Worm (Caenorhabditis elegans) whole organism, late embryonic: ENCODE data around the gene rab-33.

Experiments used
- C38D4.7 ChIP-seq: fragments of 200-800 bp; sonication (Bioruptor generic); optimal IDR thresholded peaks from 2 replicates; lab custom pipeline; 2018; ENCODE audit warnings: mild to moderate bottlenecking, missing genetic modification characterization, moderate library complexity, missing compliant biosample characterization
- Y22D7AL.16 ChIP-seq: sonication (generic microtip); optimal IDR thresholded peaks from 2 replicates; lab custom pipeline; 2016; ENCODE audit warnings: missing genetic modification characterization, missing compliant biosample characterization
- ahr-1 ChIP-seq: sonication (generic microtip); optimal IDR thresholded peaks from 2 replicates; lab custom pipeline; 2016; ENCODE audit warnings: missing genetic modification characterization, missing compliant biosample characterization
- ceh-14 ChIP-seq: sonication (generic microtip); optimal IDR thresholded peaks from 2 replicates; lab custom pipeline; 2016; ENCODE audit warnings: missing genotype, missing genetic modification characterization, missing compliant biosample characterization
- ceh-2 ChIP-seq: sonication (generic microtip); optimal IDR thresholded peaks from 2 replicates; lab custom pipeline; 2016; ENCODE audit warnings: missing genotype, missing genetic modification characterization, missing compliant biosample characterization
- ceh-31 ChIP-seq: sonication (generic microtip); optimal IDR thresholded peaks from 2 replicates; lab custom pipeline; 2016; ENCODE audit warnings: missing genetic modification characterization, missing compliant biosample characterization
- ceh-34 ChIP-seq: sonication (generic microtip); optimal IDR thresholded peaks from 2 replicates; lab custom pipeline; 2016; ENCODE audit warnings: mild to moderate bottlenecking, missing genetic modification characterization, missing compliant biosample characterization
- ceh-45 ChIP-seq: fragments of 200-800 bp; sonication (Bioruptor generic); IDR thresholded peaks from 2 replicates; pipeline ENCODE4 v1.3.6; 2022; ENCODE audit warnings: missing genetic modification reagents, missing genetic modification characterization, missing compliant biosample characterization
- ceh-48 ChIP-seq: sonication (generic microtip); optimal IDR thresholded peaks from 2 replicates; lab custom pipeline; 2016; ENCODE audit warnings: missing genetic modification characterization, inconsistent platforms, missing compliant biosample characterization
- ceh-6 ChIP-seq: fragments of 200-800 bp; sonication (Bioruptor generic); optimal IDR thresholded peaks from 2 replicates; lab custom pipeline; 2018; ENCODE audit warnings: mild to moderate bottlenecking, missing genetic modification characterization, missing compliant biosample characterization
- ceh-9 ChIP-seq: sonication (generic microtip); optimal IDR thresholded peaks from 2 replicates; lab custom pipeline; 2016; ENCODE audit warnings: mild to moderate bottlenecking, missing genetic modification characterization, inconsistent platforms, missing compliant biosample characterization
- dve-1 ChIP-seq: sonication (generic microtip); optimal IDR thresholded peaks from 2 replicates; lab custom pipeline; 2017; ENCODE audit warnings: antibody characterized with exemption, mild to moderate bottlenecking, missing genetic modification characterization, missing compliant biosample characterization
- ets-4 ChIP-seq: sonication (generic microtip); optimal IDR thresholded peaks from 2 replicates; lab custom pipeline; 2016; ENCODE audit warnings: missing genetic modification characterization, missing compliant biosample characterization
- eyg-1 ChIP-seq: sonication (generic microtip); optimal IDR thresholded peaks from 2 replicates; lab custom pipeline; 2016; ENCODE audit warnings: missing genotype, missing genetic modification characterization, missing compliant biosample characterization
- fax-1 ChIP-seq: sonication (generic microtip); optimal IDR thresholded peaks from 2 replicates; lab custom pipeline; 2016; ENCODE audit warnings: missing genotype, missing genetic modification characterization, missing compliant biosample characterization
- gmeb-2 ChIP-seq: sonication (generic microtip); optimal IDR thresholded peaks from 2 replicates; lab custom pipeline; 2016; ENCODE audit warnings: missing genetic modification characterization, inconsistent platforms, missing compliant biosample characterization
- hlh-15 ChIP-seq: sonication (generic microtip); optimal IDR thresholded peaks from 2 replicates; lab custom pipeline; 2016; ENCODE audit warnings: missing genetic modification characterization, missing compliant biosample characterization
- hlh-30 ChIP-seq: sonication (generic microtip); optimal IDR thresholded peaks from 2 replicates; lab custom pipeline; 2017; ENCODE audit warnings: antibody characterized with exemption, missing genetic modification characterization, missing compliant biosample characterization; ENCODE audit not compliant: insufficient read depth
- hlh-6 ChIP-seq: sonication (generic microtip); optimal IDR thresholded peaks from 2 replicates; lab custom pipeline; 2016; ENCODE audit warnings: missing genotype, missing genetic modification characterization, missing compliant biosample characterization
- lin-11 ChIP-seq: fragments of 200-800 bp; sonication (Bioruptor generic); optimal IDR thresholded peaks from 2 replicates; lab custom pipeline; 2018; ENCODE audit warnings: mild to moderate bottlenecking, missing genetic modification characterization, missing compliant biosample characterization
- nfya-1 ChIP-seq: sonication (generic microtip); optimal IDR thresholded peaks from 2 replicates; lab custom pipeline; 2017; ENCODE audit warnings: missing genetic modification characterization, mild to moderate bottlenecking, missing compliant biosample characterization, antibody characterized with exemption, moderate library complexity
- nhr-232 ChIP-seq: sonication (generic microtip); optimal IDR thresholded peaks from 2 replicates; lab custom pipeline; 2016; ENCODE audit warnings: missing genetic modification characterization, missing compliant biosample characterization
- npax-4 ChIP-seq: sonication (generic microtip); optimal IDR thresholded peaks from 2 replicates; lab custom pipeline; 2016; ENCODE audit warnings: missing genetic modification characterization, missing compliant biosample characterization
- pax-1 ChIP-seq: fragments of 150-350 bp; optimal IDR thresholded peaks from 2 replicates; lab custom pipeline; 2014; ENCODE audit warnings: missing biosample characterization, missing genetic modification characterization
- pha-2 ChIP-seq: sonication (generic microtip); optimal IDR thresholded peaks from 2 replicates; lab custom pipeline; 2017; ENCODE audit warnings: mild to moderate bottlenecking, missing genetic modification characterization, missing compliant biosample characterization
- pha-4 ChIP-seq: fragments of 150-350 bp; optimal IDR thresholded peaks from 2 replicates; lab custom pipeline; 2018; ENCODE audit warnings: missing biosample characterization, missing genetic modification reagents, missing genetic modification characterization
- sdc-2 ChIP-seq: sonication (generic microtip); optimal IDR thresholded peaks from 2 replicates; lab custom pipeline; 2016; ENCODE audit warnings: missing genotype, missing genetic modification characterization, missing compliant biosample characterization
- sox-2 ChIP-seq: fragments of 200-800 bp; sonication (Bioruptor generic); IDR thresholded peaks from 2 replicates; pipeline ENCODE4 v1.3.6; 2022; ENCODE audit warnings: missing genetic modification reagents, missing genetic modification characterization, missing compliant biosample characterization
- sox-4 ChIP-seq: sonication (generic microtip); optimal IDR thresholded peaks from 2 replicates; lab custom pipeline; 2017; ENCODE audit warnings: mild to moderate bottlenecking, missing genetic modification characterization, inconsistent platforms, missing compliant biosample characterization
- tbx-7 ChIP-seq: sonication (generic microtip); optimal IDR thresholded peaks from 2 replicates; lab custom pipeline; 2016; ENCODE audit warnings: missing genotype, missing genetic modification characterization, missing compliant biosample characterization
- unc-3 ChIP-seq, 2 experiments: fragments of 200-800 bp in 1 of 2; sonication (Bioruptor generic) in 1 of 2; sonication (generic microtip) in 1 of 2; conservative IDR thresholded peaks in 1 of 2; optimal IDR thresholded peaks in 1 of 2; 2 replicates each; pipeline versions ENCODE4 v1.3.6 to Lab custom; 2016 to 2022; ENCODE audit warnings: missing compliant biosample characterization in 2 of 2, missing genetic modification characterization in 2 of 2, missing genetic modification reagents in 1 of 2
- unc-42 ChIP-seq: sonication (generic microtip); optimal IDR thresholded peaks from 2 replicates; lab custom pipeline; 2016; ENCODE audit warnings: missing genotype, missing genetic modification characterization, missing compliant biosample characterization
- unc-55 ChIP-seq: sonication (generic microtip); optimal IDR thresholded peaks from 2 replicates; lab custom pipeline; 2017; ENCODE audit warnings: missing biosample characterization, missing genetic modification reagents, missing genetic modification characterization
- unc-86 ChIP-seq: sonication (generic microtip); optimal IDR thresholded peaks from 2 replicates; lab custom pipeline; 2016; ENCODE audit warnings: missing genetic modification characterization, missing compliant biosample characterization
- zip-5 ChIP-seq: sonication (generic microtip); optimal IDR thresholded peaks from 2 replicates; lab custom pipeline; 2016; ENCODE audit warnings: missing genetic modification characterization, missing compliant biosample characterization

The rab-33 gene

ce11 chrIII:10460427-10461163 is 43.1 kb downstream of the rab-33 start, which contains the start of gene ecps-1 (continued):
- TF ChIP-seq tbx-7 (tag; lab: Kevin White, UChicago) (peak; percentile 93), sox-4 (tag; lab: Kevin White, UChicago) (no peak), ceh-45 (GFP tag; lab: Robert Waterston, UW) (0 out of 2 replicates have a peak, but pooled peaks have one; percentile 32), pha-4 (tag; lab: Kevin White, UChicago) (no peak), Y22D7AL.16 (tag; lab: Kevin White, UChicago) (no peak), unc-42 (tag; lab: Kevin White, UChicago) (peak; percentile 70), ceh-34 (tag; lab: Kevin White, UChicago) (peak; percentile 79), eyg-1 (tag; lab: Kevin White, UChicago) (no peak), pha-2 (tag; lab: Kevin White, UChicago) (no peak), hlh-6 (tag; lab: Kevin White, UChicago) (no peak), nfya-1 (tag; lab: Kevin White, UChicago) (peak; percentile 67), unc-3 (GFP tag; conservative IDR thresholded peaks at IDR 0.05; lab: Robert Waterston, UW) (peak; percentile 44; the same call in 1 of the 2 replicates), unc-3 (tag; optimal IDR thresholded peaks at IDR 0.05; lab: Kevin White, UChicago) (no peak), hlh-30 (tag; lab: Kevin White, UChicago) (no peak), ceh-14 (tag; lab: Kevin White, UChicago) (peak; percentile 78), pax-1 (tag; lab: Kevin White, UChicago) (peak; percentile 47), dve-1 (tag; lab: Kevin White, UChicago) (peak; percentile 23), unc-55 (GFP tag; lab: Kevin White, UChicago) (peak; percentile 15), lin-11 (tag; lab: Kevin White, UChicago) (no peak), sdc-2 (tag; lab: Kevin White, UChicago) (no peak), ceh-9 (no peak), unc-86 (tag; lab: Kevin White, UChicago) (peak; percentile 56), nhr-232 (tag; lab: Kevin White, UChicago) (no peak), fax-1 (tag; lab: Kevin White, UChicago) (peak; percentile 88), ceh-48 (tag; lab: Kevin White, UChicago) (peak; percentile 8), zip-5 (tag; lab: Kevin White, UChicago) (peak; percentile 89), ets-4 (tag; lab: Kevin White, UChicago) (peak; percentile 94)

DNA sequence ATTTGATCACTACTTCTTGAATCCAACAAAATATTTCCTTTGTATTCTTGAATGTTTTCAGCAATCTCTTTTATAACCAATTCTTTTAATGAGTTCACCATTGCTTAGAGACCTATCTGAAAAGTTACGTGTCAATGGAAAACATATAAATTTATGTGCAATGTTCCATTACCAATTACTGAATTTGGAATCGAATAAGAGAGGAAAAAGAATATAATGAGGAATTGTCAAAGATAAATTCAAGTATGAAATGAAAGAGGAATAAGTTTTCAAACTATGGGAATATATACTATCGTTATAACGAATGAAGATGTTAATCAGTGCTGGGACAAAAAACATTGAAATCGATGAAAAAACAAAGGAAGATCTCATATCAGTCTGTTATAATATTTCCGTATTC is 52.6 kb downstream of the rab-33 start, which contains the start of gene H04D03.4:
Gene H04D03.4, minus strand, starts transcription at position 101 of the 400 bp plus-strand sequence.
- TF ChIP-seq sox-2, result no peak
- no peak for TF ChIP-seq hlh-15 (tag; lab: Kevin White, UChicago)
- no peak for TF ChIP-seq nfya-1 (tag; lab: Kevin White, UChicago)
- no peak for TF ChIP-seq gmeb-2
- no peak for TF ChIP-seq ceh-31 (tag; lab: Kevin White, UChicago)
- TF ChIP-seq C38D4.7, result no peak
- no peak for TF ChIP-seq ahr-1
- TF ChIP-seq pha-4 (tag; lab: Kevin White, UChicago), result no peak
- TF ChIP-seq ceh-6 (GFP tag; lab: Kevin White, UChicago), result no peak
- TF ChIP-seq ceh-48 (tag; lab: Kevin White, UChicago), result no peak
- no peak for TF ChIP-seq Y22D7AL.16 (tag; lab: Kevin White, UChicago)
- TF ChIP-seq npax-4 (tag; lab: Kevin White, UChicago), result no peak
- no peak for TF ChIP-seq lin-11 (tag; lab: Kevin White, UChicago)
- no peak for TF ChIP-seq ceh-2 (tag; lab: Kevin White, UChicago)
- TF ChIP-seq nhr-232 (tag; lab: Kevin White, UChicago), result no peak
- TF ChIP-seq, all 69 proteins: peak for 0
